Worm (Caenorhabditis elegans) whole organism, L4 larva: Measurements from ENCODE around the gene npp-3.

ENCODE experiments used
- F49E8.2 ChIP-seq: sonication (generic microtip); optimal IDR thresholded peaks from 2 replicates; lab custom pipeline; 2016; ENCODE audit warnings: missing compliant biosample characterization, mild to moderate bottlenecking, missing genetic modification characterization, borderline replicate concordance
- T26A8.4 ChIP-seq: fragments of 200-800 bp; sonication (Bioruptor generic); IDR thresholded peaks from 2 replicates; pipeline ENCODE4 v1.3.6; 2022; ENCODE audit warnings: missing genetic modification characterization, missing compliant biosample characterization
- Y5F2A.4 ChIP-seq: fragments of 200-800 bp; sonication (Bioruptor generic); optimal IDR thresholded peaks from 2 replicates; lab custom pipeline; 2018; ENCODE audit warnings: mild to moderate bottlenecking, missing genetic modification characterization, missing compliant biosample characterization
- ZK337.2 ChIP-seq: fragments of 200-800 bp; sonication (Bioruptor generic); IDR thresholded peaks from 2 replicates; pipeline ENCODE4 v1.3.6; 2022; ENCODE audit warnings: missing genetic modification reagents, missing genetic modification characterization, missing compliant biosample characterization
- ZK546.5 ChIP-seq, 2 experiments: sonication (generic microtip); optimal IDR thresholded peaks; 2 replicates each; lab custom pipeline; 2017; ENCODE audit warnings: missing biosample characterization in 2 of 2, missing genetic modification characterization in 2 of 2
- aly-2 ChIP-seq: sonication (generic microtip); optimal IDR thresholded peaks from 2 replicates; lab custom pipeline; 2018; ENCODE audit warnings: missing biosample characterization, missing genetic modification characterization
- ceh-20 ChIP-seq: fragments of 200-800 bp; sonication (Bioruptor generic); IDR thresholded peaks from 2 replicates; pipeline ENCODE4 v1.3.6; 2022; ENCODE audit warnings: missing genetic modification reagents, missing genetic modification characterization, missing compliant biosample characterization
- ceh-28 ChIP-seq: fragments of 150-350 bp; optimal IDR thresholded peaks from 2 replicates; lab custom pipeline; 2014; ENCODE audit warnings: missing biosample characterization, missing genetic modification reagents, missing genetic modification characterization
- ceh-62 ChIP-seq: sonication (generic microtip); optimal IDR thresholded peaks from 2 replicates; lab custom pipeline; 2017; ENCODE audit warnings: missing biosample characterization, missing genetic modification characterization
- daf-19 ChIP-seq: fragments of 200-800 bp; sonication (Bioruptor generic); conservative IDR thresholded peaks from 2 replicates; pipeline ENCODE4 v1.3.6; 2022; ENCODE audit warnings: missing genetic modification characterization, missing compliant biosample characterization
- dmd-6 ChIP-seq: fragments of 200-800 bp; sonication (Bioruptor generic); IDR thresholded peaks from 2 replicates; pipeline ENCODE4 v1.3.6; 2022; ENCODE audit warnings: missing genetic modification reagents, missing genetic modification characterization, missing compliant biosample characterization
- dpl-1 ChIP-seq: fragments of 150-350 bp; optimal IDR thresholded peaks from 2 replicates; lab custom pipeline; 2014; ENCODE audit warnings: missing biosample characterization, missing genetic modification reagents, missing genetic modification characterization
- fos-1 ChIP-seq: fragments of 150-350 bp; optimal IDR thresholded peaks from 2 replicates; lab custom pipeline; 2014; ENCODE audit warnings: missing biosample characterization, missing genetic modification characterization
- gei-8 ChIP-seq: fragments of 200-800 bp; sonication (Bioruptor generic); optimal IDR thresholded peaks from 2 replicates; lab custom pipeline; 2018; ENCODE audit warnings: mild to moderate bottlenecking, missing genetic modification characterization, missing compliant biosample characterization
- hlh-11 ChIP-seq: fragments of 200-800 bp; sonication (Bioruptor generic); optimal IDR thresholded peaks from 2 replicates; lab custom pipeline; 2018; ENCODE audit warnings: mild to moderate bottlenecking, missing genetic modification characterization, missing compliant biosample characterization
- hmg-1.1 ChIP-seq: fragments of 200-800 bp; sonication (Bioruptor generic); IDR thresholded peaks from 2 replicates; pipeline ENCODE4 v1.3.6; 2022; ENCODE audit warnings: missing genetic modification reagents, missing genetic modification characterization, missing compliant biosample characterization
- lim-7 ChIP-seq: fragments of 200-800 bp; sonication (Bioruptor generic); IDR thresholded peaks from 2 replicates; pipeline ENCODE4 v1.3.6; 2022; ENCODE audit warnings: missing genetic modification characterization, missing compliant biosample characterization
- lin-13 ChIP-seq: fragments of 150-350 bp; optimal IDR thresholded peaks from 2 replicates; lab custom pipeline; 2014; ENCODE audit warnings: missing biosample characterization, missing genetic modification reagents, missing genetic modification characterization
- lin-15B ChIP-seq: fragments of 150-350 bp; sonication (generic microtip); optimal IDR thresholded peaks from 3 replicates; lab custom pipeline; 2014; ENCODE audit warnings: missing biosample characterization, missing genetic modification characterization
- lin-39 ChIP-seq: fragments of 150-350 bp; optimal IDR thresholded peaks from 2 replicates; lab custom pipeline; 2014; ENCODE audit warnings: missing biosample characterization, missing genetic modification reagents, missing genetic modification characterization
- madf-5 ChIP-seq, 2 experiments: fragments of 200-800 bp; sonication (Bioruptor generic); IDR thresholded peaks; 2 replicates each; pipeline ENCODE4 v1.3.6; 2022; ENCODE audit warnings: missing compliant biosample characterization in 2 of 2, missing genetic modification characterization in 2 of 2
- mdl-1 ChIP-seq, 2 experiments: fragments of 150-350 bp in 1 of 2; sonication (generic microtip) in 1 of 2; optimal IDR thresholded peaks; 2 replicates each; lab custom pipeline; 2014 to 2017; ENCODE audit warnings: missing biosample characterization in 2 of 2, missing genetic modification characterization in 2 of 2
- mep-1 ChIP-seq: fragments of 150-350 bp; sonication (generic microtip); optimal IDR thresholded peaks from 3 replicates; lab custom pipeline; 2014; ENCODE audit warnings: missing biosample characterization, missing genetic modification characterization
- nhr-11 ChIP-seq: fragments of 150-350 bp; optimal IDR thresholded peaks from 2 replicates; lab custom pipeline; 2014; ENCODE audit warnings: missing biosample characterization, missing genetic modification characterization
- nhr-237 ChIP-seq: sonication (generic microtip); optimal IDR thresholded peaks from 2 replicates; lab custom pipeline; 2017; ENCODE audit warnings: missing biosample characterization, missing genetic modification characterization
- nhr-28 ChIP-seq: fragments of 150-350 bp; optimal IDR thresholded peaks from 2 replicates; lab custom pipeline; 2014; ENCODE audit warnings: missing biosample characterization, missing genetic modification characterization
- pha-4 ChIP-seq, 2 experiments: fragments of 150-350 bp in 1 of 2; fragments of 200-800 bp in 1 of 2; sonication (Bioruptor generic) in 1 of 2; IDR thresholded peaks in 1 of 2; optimal IDR thresholded peaks in 1 of 2; 2 replicates each; pipeline versions ENCODE4 v1.3.6 to Lab custom; 2014 to 2022; ENCODE audit warnings: missing genetic modification characterization in 2 of 2, missing genetic modification reagents in 2 of 2, missing biosample characterization in 1 of 2, missing compliant biosample characterization in 1 of 2
- sdz-12 ChIP-seq: fragments of 200-800 bp; sonication (Bioruptor generic); optimal IDR thresholded peaks from 2 replicates; lab custom pipeline; 2018; ENCODE audit warnings: mild to moderate bottlenecking, missing genetic modification characterization, missing compliant biosample characterization
- set-16 ChIP-seq: fragments of 200-800 bp; sonication (Bioruptor generic); IDR thresholded peaks from 2 replicates; pipeline ENCODE4 v1.3.6; 2022; ENCODE audit warnings: missing genetic modification reagents, missing genetic modification characterization, missing compliant biosample characterization
- skn-1 ChIP-seq: fragments of 150-350 bp; optimal IDR thresholded peaks from 2 replicates; lab custom pipeline; 2014; ENCODE audit warnings: missing biosample characterization, missing genetic modification characterization
- unc-130 ChIP-seq: sonication (generic microtip); optimal IDR thresholded peaks from 2 replicates; lab custom pipeline; 2016; ENCODE audit warnings: missing genetic modification reagents, missing genetic modification characterization, missing compliant biosample characterization
- unc-62 ChIP-seq, 3 experiments: fragments of 150-350 bp in 1 of 3; sonication (generic microtip); optimal IDR thresholded peaks in 2 of 3; peaks in 1 of 3; 1 replicate in 1 of 3; 2 replicates in 2 of 3; lab custom pipeline; 2014 to 2017; ENCODE audit warnings: missing biosample characterization in 3 of 3, missing genetic modification characterization in 3 of 3, missing genetic modification reagents in 3 of 3, missing genotype in 1 of 3
- zfp-2 ChIP-seq: sonication (generic microtip); optimal IDR thresholded peaks from 2 replicates; lab custom pipeline; 2016; ENCODE audit warnings: mild to moderate bottlenecking, missing genetic modification characterization, missing compliant biosample characterization
- zfp-3 ChIP-seq: fragments of 200-800 bp; sonication (Bioruptor generic); conservative IDR thresholded peaks from 2 replicates; pipeline ENCODE4 v1.3.6; 2022; ENCODE audit warnings: missing genetic modification reagents, missing genetic modification characterization, missing compliant biosample characterization
- zip-11 ChIP-seq: fragments of 200-800 bp; sonication (Bioruptor generic); IDR thresholded peaks from 2 replicates; pipeline ENCODE4 v1.3.6; 2022; ENCODE audit warnings: missing genetic modification characterization, missing compliant biosample characterization
- zip-2 ChIP-seq: fragments of 150-350 bp; optimal IDR thresholded peaks from 2 replicates; lab custom pipeline; 2014; ENCODE audit warnings: missing biosample characterization, missing genetic modification characterization
- ztf-11 ChIP-seq: fragments of 150-350 bp; optimal IDR thresholded peaks from 2 replicates; lab custom pipeline; 2014; ENCODE audit warnings: missing biosample characterization, missing genetic modification characterization

Gene npp-3

ce11 chrII:11889420-11890075, 15.0 kb upstream of the npp-3 start (continued):
- no peak for TF ChIP-seq mdl-1 (tag; optimal IDR thresholded peaks at IDR 0.05; lab: Kevin White, UChicago)
- no peak for TF ChIP-seq daf-19 (GFP tag; lab: Robert Waterston, UW)
- TF ChIP-seq F49E8.2 (tag; lab: Kevin White, UChicago), result no peak
- no peak for TF ChIP-seq unc-130 (GFP tag; lab: Kevin White, UChicago)
- no peak for TF ChIP-seq sdz-12 (GFP tag; lab: Kevin White, UChicago)
- 0 out of 2 replicates have a peak, but pooled peaks have one; percentile 37 for TF ChIP-seq set-16 (GFP tag; lab: Robert Waterston, UW)
- TF ChIP-seq zfp-2, result no peak
- no peak for TF ChIP-seq lin-39 (tag; lab: Kevin White, UChicago)
- no peak for TF ChIP-seq ceh-20 (GFP tag; lab: Robert Waterston, UW)
- no peak for TF ChIP-seq aly-2 (tag; lab: Kevin White, UChicago)
- TF ChIP-seq ztf-11 (tag; lab: Kevin White, UChicago), result no peak
- peak; percentile 52 for TF ChIP-seq mep-1 (tag; lab: Kevin White, UChicago)
- no peak for TF ChIP-seq ZK546.5 (tag; optimal IDR thresholded peaks at IDR 0.05; lab: Kevin White, UChicago)
- no peak for TF ChIP-seq ceh-28
- TF ChIP-seq zip-11 (GFP tag; lab: Robert Waterston, UW), result no peak
- TF ChIP-seq madf-5 (GFP tag; IDR thresholded peaks at IDR 0.05; lab: Robert Waterston, UW), result no peak
- no peak for TF ChIP-seq gei-8 (GFP tag; lab: Kevin White, UChicago)
- no peak for TF ChIP-seq pha-4 (GFP tag; IDR thresholded peaks at IDR 0.05; lab: Robert Waterston, UW)
- TF ChIP-seq pha-4 (tag; optimal IDR thresholded peaks at IDR 0.05; lab: Kevin White, UChicago), result no peak
- peak; percentile 3 for TF ChIP-seq hlh-11 (tag; lab: Kevin White, UChicago)
- no peak for TF ChIP-seq nhr-11 (tag; lab: Kevin White, UChicago)
- no peak for TF ChIP-seq unc-62 (GFP tag; optimal IDR thresholded peaks at IDR 0.05 in 1 of 2; lab: Kevin White, UChicago)
- no peak for TF ChIP-seq unc-62 (tag; optimal IDR thresholded peaks at IDR 0.05; lab: Kevin White, UChicago)
- TF ChIP-seq nhr-237 (tag; lab: Kevin White, UChicago), result no peak
- no peak for TF ChIP-seq ceh-62 (tag; lab: Kevin White, UChicago)

ce11 chrII:11888150-11888549, 13.6 kb upstream of the npp-3 start:
- TF ChIP-seq fos-1 (tag; lab: Kevin White, UChicago) (no peak), T26A8.4 (GFP tag; lab: Robert Waterston, UW) (no peak), ztf-11 (tag; lab: Kevin White, UChicago) (no peak), nhr-28 (tag; lab: Kevin White, UChicago) (no peak), lin-13 (GFP tag; lab: Kevin White, UChicago) (no peak), zip-2 (tag; lab: Kevin White, UChicago) (no peak), lin-15B (tag; lab: Kevin White, UChicago) (no peak), zfp-3 (GFP tag; lab: Robert Waterston, UW) (no peak), skn-1 (tag; lab: Kevin White, UChicago) (no peak), unc-130 (GFP tag; lab: Kevin White, UChicago) (no peak), zfp-2 (no peak), dmd-6 (GFP tag; lab: Robert Waterston, UW) (no peak), ZK337.2 (no peak)

- TF ChIP-seq fos-1 (tag; lab: Kevin White, UChicago), result no peak
- peak in 1 of 2 experiments; percentile 14 for TF ChIP-seq unc-62 (GFP tag; optimal IDR thresholded peaks at IDR 0.05 in 1 of 2; lab: Kevin White, UChicago)
- TF ChIP-seq unc-62 (tag; optimal IDR thresholded peaks at IDR 0.05; lab: Kevin White, UChicago), result no peak
Observed at ce11 chrII:11887724-11888123, 13.1 kb upstream of the npp-3 start.

ce11 chrII:11883648-11884047, 9.1 kb upstream of the npp-3 start, which contains the start of gene ZK930.6:
Gene ZK930.6 (plus strand): TSS chrII:11883948.
- no peak for TF ChIP-seq Y5F2A.4 (GFP tag; lab: Kevin White, UChicago)
- no peak for TF ChIP-seq lim-7 (GFP tag; lab: Robert Waterston, UW)
- TF ChIP-seq dpl-1 (GFP tag; lab: Kevin White, UChicago), result no peak
- TF ChIP-seq hmg-1.1 (GFP tag; lab: Robert Waterston, UW), result no peak
